Fruit fly (Drosophila melanogaster): Measurements from ENCODE around the gene CG34012.

- TF ChIP-seq Gug (GFP tag; IDR thresholded peaks at IDR 0.05), result no peak; the same call in 1 of the 2 replicates
- no peak for TF ChIP-seq fd85E (GFP tag; optimal IDR thresholded peaks at IDR 0.05)
- TF ChIP-seq ss (GFP tag; optimal IDR thresholded peaks at IDR 0.05), result peak; percentile 62 to 73
- no peak for TF ChIP-seq CG31627 (GFP tag; optimal IDR thresholded peaks at IDR 0.05)
- TF ChIP-seq Blimp-1 (GFP tag; optimal IDR thresholded peaks at IDR 0.05), result no peak
- peak; percentile 82 for TF ChIP-seq CG32006 (GFP tag; optimal IDR thresholded peaks at IDR 0.05)
- peak; percentile 81 for TF ChIP-seq CG3032 (tag; optimal IDR thresholded peaks at IDR 0.05)
- no peak for TF ChIP-seq Sox15 (GFP tag; optimal IDR thresholded peaks at IDR 0.05)
- TF ChIP-seq Hr4 (GFP tag; optimal IDR thresholded peaks at IDR 0.05), result peak; percentile 70
- peak; percentile 82 for TF ChIP-seq CG3919 (GFP tag; optimal IDR thresholded peaks at IDR 0.05)
- TF ChIP-seq CG16779 (tag; optimal IDR thresholded peaks at IDR 0.05), result peak; percentile 51
Measured at dm6 chr3L:11148478-11149251, 39.4 kb upstream of the CG34012 start.

Measured in whole organism, prepupa.